Fruit fly (Drosophila melanogaster) whole organism, pupa: Measurements from ENCODE around the gene AP-2sigma.

Source experiments
- D1 ChIP-seq: fragments of 200-800 bp; sonication (Bioruptor generic); optimal IDR thresholded peaks from 2 replicates; lab custom pipeline; 2018; ENCODE audit warnings: missing biosample characterization, mild to moderate bottlenecking, missing genetic modification characterization, moderate library complexity
- EcR ChIP-seq: fragments of 200-800 bp; sonication (Bioruptor generic); optimal IDR thresholded peaks from 3 replicates; lab custom pipeline; 2019; ENCODE audit warnings: missing biosample characterization, missing genetic modification characterization, mild to moderate bottlenecking, moderate library complexity, missing genetic modification reagents
- fd96Ca ChIP-seq: fragments of 200-800 bp; sonication (Bioruptor generic); IDR thresholded peaks from 3 replicates; pipeline ENCODE4 v1.3.6; 2022; ENCODE audit warnings: missing biosample characterization, missing genetic modification characterization

- TF ChIP-seq EcR (no peak), fd96Ca (GFP tag; lab: Robert Waterston, UW) (no peak), D1 (no peak)
These were observed 18.6 kb upstream of the AP-2sigma start for dm6 chr3R:21288462-21288861.
